Fruit fly (Drosophila melanogaster) Kc167 (cell line): ENCODE data around the gene akirin.

Experiments used
- Myc ChIP-seq: fragments of >200 bp; optimal IDR thresholded peaks from 2 replicates; lab custom pipeline; 2017; ENCODE audit warnings: missing external identifiers
- Sin3A ChIP-seq: fragments of >200 bp; optimal IDR thresholded peaks from 2 replicates; lab custom pipeline; 2018; ENCODE audit warnings: missing external identifiers
- psq ChIP-seq: fragments of >200 bp; optimal IDR thresholded peaks from 2 replicates; lab custom pipeline; 2017; ENCODE audit warnings: missing external identifiers

dm6 chr3L:7334990-7335389 is 34.7 kb upstream of the akirin start, which contains the start of the genes wrm1 and wrm2:
- TF ChIP-seq Myc (no peak), psq (lab: Kevin White, UChicago) (no peak), Sin3A (lab: Kevin White, UChicago) (no peak)
